Worm (Caenorhabditis elegans) whole organism, late embryonic: Measurements from ENCODE around the gene T24D3.2.

ENCODE experiments used
- C08G9.2 ChIP-seq: sonication (generic microtip); optimal IDR thresholded peaks from 2 replicates; lab custom pipeline; 2016; ENCODE audit warnings: mild to moderate bottlenecking, missing genetic modification characterization, moderate library complexity, missing compliant biosample characterization
- C38D4.7 ChIP-seq: fragments of 200-800 bp; sonication (Bioruptor generic); optimal IDR thresholded peaks from 2 replicates; lab custom pipeline; 2018; ENCODE audit warnings: mild to moderate bottlenecking, missing genetic modification characterization, moderate library complexity, missing compliant biosample characterization
- F13H6.1 ChIP-seq: sonication (generic microtip); optimal IDR thresholded peaks from 2 replicates; lab custom pipeline; 2016; ENCODE audit warnings: missing genetic modification characterization, missing compliant biosample characterization
- Y22D7AL.16 ChIP-seq: sonication (generic microtip); optimal IDR thresholded peaks from 2 replicates; lab custom pipeline; 2016; ENCODE audit warnings: missing genetic modification characterization, missing compliant biosample characterization
- ahr-1 ChIP-seq: sonication (generic microtip); optimal IDR thresholded peaks from 2 replicates; lab custom pipeline; 2016; ENCODE audit warnings: missing genetic modification characterization, missing compliant biosample characterization
- ama-1 ChIP-seq: fragments of 150-350 bp; optimal IDR thresholded peaks from 2 replicates; lab custom pipeline; 2014
- ceh-18 ChIP-seq: sonication (generic microtip); optimal IDR thresholded peaks from 2 replicates; lab custom pipeline; 2016; ENCODE audit warnings: missing genetic modification characterization, missing compliant biosample characterization
- ceh-2 ChIP-seq: sonication (generic microtip); optimal IDR thresholded peaks from 2 replicates; lab custom pipeline; 2016; ENCODE audit warnings: missing genotype, missing genetic modification characterization, missing compliant biosample characterization
- ceh-22 ChIP-seq: sonication (generic microtip); optimal IDR thresholded peaks from 2 replicates; lab custom pipeline; 2017; ENCODE audit warnings: missing biosample characterization, missing genetic modification characterization
- ceh-24 ChIP-seq: sonication (generic microtip); optimal IDR thresholded peaks from 2 replicates; lab custom pipeline; 2016; ENCODE audit warnings: mild to moderate bottlenecking, missing genetic modification characterization, missing compliant biosample characterization
- ceh-30 ChIP-seq: fragments of 150-350 bp; optimal IDR thresholded peaks from 2 replicates; lab custom pipeline; 2014; ENCODE audit warnings: missing biosample characterization, missing genetic modification characterization
- ceh-31 ChIP-seq: sonication (generic microtip); optimal IDR thresholded peaks from 2 replicates; lab custom pipeline; 2016; ENCODE audit warnings: missing genetic modification characterization, missing compliant biosample characterization
- ceh-34 ChIP-seq: sonication (generic microtip); optimal IDR thresholded peaks from 2 replicates; lab custom pipeline; 2016; ENCODE audit warnings: mild to moderate bottlenecking, missing genetic modification characterization, missing compliant biosample characterization
- ceh-45 ChIP-seq: fragments of 200-800 bp; sonication (Bioruptor generic); IDR thresholded peaks from 2 replicates; pipeline ENCODE4 v1.3.6; 2022; ENCODE audit warnings: missing genetic modification reagents, missing genetic modification characterization, missing compliant biosample characterization
- ceh-6 ChIP-seq: fragments of 200-800 bp; sonication (Bioruptor generic); optimal IDR thresholded peaks from 2 replicates; lab custom pipeline; 2018; ENCODE audit warnings: mild to moderate bottlenecking, missing genetic modification characterization, missing compliant biosample characterization
- ceh-9 ChIP-seq: sonication (generic microtip); optimal IDR thresholded peaks from 2 replicates; lab custom pipeline; 2016; ENCODE audit warnings: mild to moderate bottlenecking, missing genetic modification characterization, inconsistent platforms, missing compliant biosample characterization
- che-1 ChIP-seq: sonication (generic microtip); optimal IDR thresholded peaks from 2 replicates; lab custom pipeline; 2016; ENCODE audit warnings: mild to moderate bottlenecking, missing genetic modification characterization, missing compliant biosample characterization
- dve-1 ChIP-seq: sonication (generic microtip); optimal IDR thresholded peaks from 2 replicates; lab custom pipeline; 2017; ENCODE audit warnings: antibody characterized with exemption, mild to moderate bottlenecking, missing genetic modification characterization, missing compliant biosample characterization
- elt-2 ChIP-seq: sonication (generic microtip); optimal IDR thresholded peaks from 2 replicates; lab custom pipeline; 2016; ENCODE audit warnings: missing genetic modification reagents, missing genetic modification characterization, missing compliant biosample characterization
- elt-4 ChIP-seq: sonication (generic microtip); optimal IDR thresholded peaks from 2 replicates; lab custom pipeline; 2016; ENCODE audit warnings: missing genetic modification characterization, missing compliant biosample characterization
- ets-4 ChIP-seq: sonication (generic microtip); optimal IDR thresholded peaks from 2 replicates; lab custom pipeline; 2016; ENCODE audit warnings: missing genetic modification characterization, missing compliant biosample characterization
- fax-1 ChIP-seq: sonication (generic microtip); optimal IDR thresholded peaks from 2 replicates; lab custom pipeline; 2016; ENCODE audit warnings: missing genotype, missing genetic modification characterization, missing compliant biosample characterization
- fkh-10 ChIP-seq: fragments of 150-350 bp; optimal IDR thresholded peaks from 2 replicates; lab custom pipeline; 2014; ENCODE audit warnings: missing biosample characterization, missing genetic modification reagents, missing genetic modification characterization
- fkh-6 ChIP-seq: sonication (generic microtip); optimal IDR thresholded peaks from 2 replicates; lab custom pipeline; 2016; ENCODE audit warnings: missing genetic modification characterization, missing compliant biosample characterization
- gmeb-2 ChIP-seq: sonication (generic microtip); optimal IDR thresholded peaks from 2 replicates; lab custom pipeline; 2016; ENCODE audit warnings: missing genetic modification characterization, inconsistent platforms, missing compliant biosample characterization
- hlh-13 ChIP-seq: fragments of 200-800 bp; sonication (Bioruptor generic); optimal IDR thresholded peaks from 2 replicates; lab custom pipeline; 2018; ENCODE audit warnings: mild to moderate bottlenecking, missing genetic modification characterization, missing compliant biosample characterization
- hlh-30 ChIP-seq: sonication (generic microtip); optimal IDR thresholded peaks from 2 replicates; lab custom pipeline; 2017; ENCODE audit warnings: antibody characterized with exemption, missing genetic modification characterization, missing compliant biosample characterization; ENCODE audit not compliant: insufficient read depth
- lim-6 ChIP-seq: sonication (generic microtip); optimal IDR thresholded peaks from 2 replicates; lab custom pipeline; 2016; ENCODE audit warnings: missing genetic modification characterization, missing compliant biosample characterization
- madf-2 ChIP-seq: sonication (generic microtip); optimal IDR thresholded peaks from 2 replicates; lab custom pipeline; 2017; ENCODE audit warnings: missing genetic modification characterization, missing compliant biosample characterization
- mec-3 ChIP-seq: sonication (generic microtip); optimal IDR thresholded peaks from 2 replicates; lab custom pipeline; 2016; ENCODE audit warnings: borderline replicate concordance, missing genetic modification characterization, missing compliant biosample characterization
- nfya-1 ChIP-seq: sonication (generic microtip); optimal IDR thresholded peaks from 2 replicates; lab custom pipeline; 2017; ENCODE audit warnings: missing genetic modification characterization, mild to moderate bottlenecking, missing compliant biosample characterization, antibody characterized with exemption, moderate library complexity
- nhr-232 ChIP-seq: sonication (generic microtip); optimal IDR thresholded peaks from 2 replicates; lab custom pipeline; 2016; ENCODE audit warnings: missing genetic modification characterization, missing compliant biosample characterization
- pax-1 ChIP-seq: fragments of 150-350 bp; optimal IDR thresholded peaks from 2 replicates; lab custom pipeline; 2014; ENCODE audit warnings: missing biosample characterization, missing genetic modification characterization
- pha-2 ChIP-seq: sonication (generic microtip); optimal IDR thresholded peaks from 2 replicates; lab custom pipeline; 2017; ENCODE audit warnings: mild to moderate bottlenecking, missing genetic modification characterization, missing compliant biosample characterization
- pha-4 ChIP-seq: fragments of 150-350 bp; optimal IDR thresholded peaks from 2 replicates; lab custom pipeline; 2018; ENCODE audit warnings: missing biosample characterization, missing genetic modification reagents, missing genetic modification characterization
- pqm-1 ChIP-seq: sonication (generic microtip); optimal IDR thresholded peaks from 2 replicates; lab custom pipeline; 2016; ENCODE audit warnings: missing genetic modification characterization, missing compliant biosample characterization
- pros-1 ChIP-seq: fragments of 150-350 bp; optimal IDR thresholded peaks from 2 replicates; lab custom pipeline; 2014; ENCODE audit warnings: missing biosample characterization, missing genetic modification reagents, missing genetic modification characterization
- rnt-1 ChIP-seq: sonication (generic microtip); optimal IDR thresholded peaks from 2 replicates; lab custom pipeline; 2016; ENCODE audit warnings: missing genetic modification characterization, missing compliant biosample characterization
- sdc-2 ChIP-seq: sonication (generic microtip); optimal IDR thresholded peaks from 2 replicates; lab custom pipeline; 2016; ENCODE audit warnings: missing genotype, missing genetic modification characterization, missing compliant biosample characterization
- sox-4 ChIP-seq: sonication (generic microtip); optimal IDR thresholded peaks from 2 replicates; lab custom pipeline; 2017; ENCODE audit warnings: mild to moderate bottlenecking, missing genetic modification characterization, inconsistent platforms, missing compliant biosample characterization
- syd-9 ChIP-seq: sonication (generic microtip); optimal IDR thresholded peaks from 2 replicates; lab custom pipeline; 2016; ENCODE audit warnings: mild to moderate bottlenecking, missing genetic modification characterization, moderate library complexity, missing compliant biosample characterization
- tbx-7 ChIP-seq: sonication (generic microtip); optimal IDR thresholded peaks from 2 replicates; lab custom pipeline; 2016; ENCODE audit warnings: missing genotype, missing genetic modification characterization, missing compliant biosample characterization
- ttx-3 ChIP-seq: sonication (generic microtip); optimal IDR thresholded peaks from 2 replicates; lab custom pipeline; 2016; ENCODE audit warnings: missing genetic modification reagents, missing genetic modification characterization, missing compliant biosample characterization
- unc-3 ChIP-seq, 2 experiments: fragments of 200-800 bp in 1 of 2; sonication (Bioruptor generic) in 1 of 2; sonication (generic microtip) in 1 of 2; conservative IDR thresholded peaks in 1 of 2; optimal IDR thresholded peaks in 1 of 2; 2 replicates each; pipeline versions ENCODE4 v1.3.6 to Lab custom; 2016 to 2022; ENCODE audit warnings: missing compliant biosample characterization in 2 of 2, missing genetic modification characterization in 2 of 2, missing genetic modification reagents in 1 of 2
- unc-42 ChIP-seq: sonication (generic microtip); optimal IDR thresholded peaks from 2 replicates; lab custom pipeline; 2016; ENCODE audit warnings: missing genotype, missing genetic modification characterization, missing compliant biosample characterization
- unc-55 ChIP-seq: sonication (generic microtip); optimal IDR thresholded peaks from 2 replicates; lab custom pipeline; 2017; ENCODE audit warnings: missing biosample characterization, missing genetic modification reagents, missing genetic modification characterization
- unc-86 ChIP-seq: sonication (generic microtip); optimal IDR thresholded peaks from 2 replicates; lab custom pipeline; 2016; ENCODE audit warnings: missing genetic modification characterization, missing compliant biosample characterization
- zip-5 ChIP-seq: sonication (generic microtip); optimal IDR thresholded peaks from 2 replicates; lab custom pipeline; 2016; ENCODE audit warnings: missing genetic modification characterization, missing compliant biosample characterization
- ztf-16 ChIP-seq: sonication (generic microtip); optimal IDR thresholded peaks from 2 replicates; lab custom pipeline; 2017; ENCODE audit warnings: missing genetic modification characterization, missing compliant biosample characterization

The T24D3.2 gene

DNA sequence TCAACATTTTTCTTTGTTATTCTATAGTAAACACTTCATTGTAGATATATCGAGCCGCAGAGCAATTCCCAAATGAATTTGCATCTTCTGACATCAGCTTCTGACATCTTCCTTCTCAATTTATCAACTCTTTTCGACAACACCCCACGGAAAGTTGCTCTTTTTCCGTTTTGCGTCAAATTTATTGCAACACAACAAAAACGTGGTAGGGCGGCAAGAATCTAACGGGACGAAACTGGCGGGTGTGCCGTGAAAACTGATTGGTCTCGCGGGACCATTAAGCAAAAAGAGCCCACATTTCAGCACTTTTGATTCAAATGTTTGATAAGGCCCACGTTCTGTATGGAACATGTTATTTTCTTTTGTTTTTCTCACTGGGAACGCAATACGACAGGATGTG is 20.8 kb upstream of the T24D3.2 start:
- TF ChIP-seq unc-3 (GFP tag; conservative IDR thresholded peaks at IDR 0.05; lab: Robert Waterston, UW): 0 out of 2 replicates have a peak, but pooled peaks have one; percentile 29
- TF ChIP-seq unc-3 (tag; optimal IDR thresholded peaks at IDR 0.05; lab: Kevin White, UChicago): peak; percentile 35
- no peak for TF ChIP-seq F13H6.1
- no peak for TF ChIP-seq unc-55
- no peak for TF ChIP-seq ceh-24 (tag; lab: Kevin White, UChicago)
- TF ChIP-seq ama-1: no peak
- TF ChIP-seq, all 69 proteins: peak for 1

DNA sequence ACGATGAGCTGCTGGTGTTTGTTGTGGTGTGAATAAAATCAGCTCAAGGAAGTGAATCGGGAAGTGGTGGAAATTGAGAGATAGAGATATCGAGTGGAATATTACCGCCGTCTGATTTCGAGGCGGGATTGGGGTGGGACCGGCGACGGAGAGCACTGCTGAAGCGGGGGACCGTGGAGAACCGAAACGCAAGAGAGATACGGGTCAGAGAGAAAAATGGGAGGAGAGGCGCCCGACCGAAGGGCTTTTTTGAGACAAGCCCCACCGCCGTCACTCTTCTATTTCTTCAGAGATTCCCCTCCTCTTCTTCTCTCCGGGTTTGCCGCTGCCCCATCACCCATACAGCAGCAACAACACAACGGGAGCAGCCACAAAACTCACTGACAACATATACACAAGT is 19.5 kb upstream of the T24D3.2 start:
- peak; percentile 8 for TF ChIP-seq rnt-1
- no peak for TF ChIP-seq hlh-13 (GFP tag; lab: Kevin White, UChicago)
- peak; percentile 3 for TF ChIP-seq ceh-18 (tag; lab: Kevin White, UChicago)
- TF ChIP-seq, all 69 proteins: peak for 2

DNA sequence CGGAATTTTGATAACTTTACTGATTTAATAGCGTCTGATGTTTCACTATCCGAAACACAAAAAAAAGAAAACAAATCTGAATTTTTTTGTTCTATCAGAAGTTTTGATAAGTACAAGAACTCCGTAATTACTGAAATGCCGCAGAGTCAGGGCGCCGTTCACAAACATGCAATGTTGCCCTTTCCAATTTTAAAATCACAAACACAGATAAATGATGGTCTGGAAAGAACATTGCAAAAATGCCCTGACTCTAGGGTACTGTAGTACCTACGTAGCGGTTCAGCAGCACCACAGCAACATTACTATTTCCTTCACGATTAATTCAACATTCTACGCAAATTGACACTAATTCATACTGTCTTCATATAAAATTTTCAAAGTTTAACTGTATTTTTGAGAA is 18.9 kb upstream of the T24D3.2 start:
- TF ChIP-seq gmeb-2 (tag; lab: Kevin White, UChicago) (no peak), tbx-7 (tag; lab: Kevin White, UChicago) (no peak), unc-42 (tag; lab: Kevin White, UChicago) (no peak), hlh-30 (no peak), ceh-34 (tag; lab: Kevin White, UChicago) (no peak), ztf-16 (tag; lab: Kevin White, UChicago) (no peak), ceh-6 (GFP tag; lab: Kevin White, UChicago) (no peak), pros-1 (tag; lab: Kevin White, UChicago) (no peak), ttx-3 (no peak), dve-1 (tag; lab: Kevin White, UChicago) (no peak), pha-4 (tag; lab: Kevin White, UChicago) (no peak), ceh-2 (tag; lab: Kevin White, UChicago) (no peak), syd-9 (no peak), madf-2 (tag; lab: Kevin White, UChicago) (no peak), Y22D7AL.16 (tag; lab: Kevin White, UChicago) (no peak), nfya-1 (tag; lab: Kevin White, UChicago) (no peak), unc-55 (no peak), nhr-232 (tag; lab: Kevin White, UChicago) (no peak), ceh-31 (tag; lab: Kevin White, UChicago) (no peak)

DNA sequence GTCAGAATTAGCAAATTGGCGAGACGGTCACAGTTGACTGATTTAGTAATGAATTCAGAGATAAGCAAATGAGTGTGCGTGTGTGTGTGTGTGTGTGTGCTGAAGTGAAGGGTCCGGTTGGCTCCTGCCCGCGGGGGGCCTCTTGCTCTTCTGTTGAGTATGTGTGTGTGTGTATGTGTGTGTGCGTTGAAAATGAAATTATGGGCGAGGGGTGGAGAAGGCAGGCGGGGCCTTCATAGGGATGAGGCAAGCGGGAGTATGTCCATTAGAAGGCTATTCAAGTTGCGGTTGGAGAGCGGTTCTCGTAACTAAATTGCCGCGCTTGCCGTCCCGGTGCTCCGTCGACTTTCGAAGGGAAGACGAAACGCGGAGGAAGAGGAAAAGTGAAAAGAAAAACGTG is 18.2 kb upstream of the T24D3.2 start:
- peak; percentile 28 for TF ChIP-seq madf-2 (tag; lab: Kevin White, UChicago)
- TF ChIP-seq pax-1 (tag; lab: Kevin White, UChicago): no peak
- no peak for TF ChIP-seq pha-2 (tag; lab: Kevin White, UChicago)
- TF ChIP-seq C08G9.2 (tag; lab: Kevin White, UChicago): no peak
- no peak for TF ChIP-seq ceh-22 (tag; lab: Kevin White, UChicago)
- TF ChIP-seq zip-5: no peak
- TF ChIP-seq pqm-1 (tag; lab: Kevin White, UChicago): no peak
- TF ChIP-seq ceh-34 (tag; lab: Kevin White, UChicago): no peak
- no peak for TF ChIP-seq ceh-45 (GFP tag; lab: Robert Waterston, UW)
- TF ChIP-seq lim-6 (tag; lab: Kevin White, UChicago): no peak
- TF ChIP-seq ahr-1: no peak
- TF ChIP-seq elt-4: no peak
- no peak for TF ChIP-seq elt-2 (tag; lab: Kevin White, UChicago)
- TF ChIP-seq fkh-6 (tag; lab: Kevin White, UChicago): no peak
- peak; percentile 42 for TF ChIP-seq nfya-1 (tag; lab: Kevin White, UChicago)
- peak; percentile 8 for TF ChIP-seq sdc-2 (tag; lab: Kevin White, UChicago)
- no peak for TF ChIP-seq ets-4 (tag; lab: Kevin White, UChicago)
- no peak for TF ChIP-seq che-1
- peak; percentile 100 for TF ChIP-seq unc-42 (tag; lab: Kevin White, UChicago)
- peak; percentile 23 for TF ChIP-seq sox-4 (tag; lab: Kevin White, UChicago)
- TF ChIP-seq fkh-10 (GFP tag; lab: Kevin White, UChicago): peak; percentile 19
- no peak for TF ChIP-seq unc-86
- peak; percentile 12 for TF ChIP-seq fax-1 (tag; lab: Kevin White, UChicago)
- TF ChIP-seq mec-3 (tag; lab: Kevin White, UChicago): no peak
- TF ChIP-seq ceh-30 (tag; lab: Kevin White, UChicago): no peak
- no peak for TF ChIP-seq ceh-9 (tag; lab: Kevin White, UChicago)
- no peak for TF ChIP-seq C38D4.7 (GFP tag; lab: Kevin White, UChicago)
